Worm (Caenorhabditis elegans): ENCODE data around the gene Y71H2B.11.

- TF ChIP-seq him-1 (tag; optimal IDR thresholded peaks at IDR 0.05), result no peak
- TF ChIP-seq dao-5 (tag; optimal IDR thresholded peaks at IDR 0.05), result no peak
- TF ChIP-seq W03F9.2 (tag; optimal IDR thresholded peaks at IDR 0.05), result no peak
Measured at ce11 chrIII:2563033-2563656, 40.6 kb upstream of the Y71H2B.11 start.

All from whole organism, L4/young adult.